Worm (Caenorhabditis elegans): ENCODE data around the gene nhr-254.

nhr-254 gene

ce11 chrV:417656-418353 is 25.4 kb downstream of the nhr-254 start, which contains the start of gene irg-8:
irg-8 (minus strand) TSS chrV:417706.
- TF ChIP-seq klf-2 (GFP tag; conservative IDR thresholded peaks at IDR 0.05) (no peak), cog-1 (tag; optimal IDR thresholded peaks at IDR 0.05) (no peak), med-1 (GFP tag; optimal IDR thresholded peaks at IDR 0.05; ENCODE audit: insufficient read depth) (no peak), ref-1 (GFP tag; conservative IDR thresholded peaks at IDR 0.05) (no peak), tab-1 (GFP tag; IDR thresholded peaks at IDR 0.05) (no peak), flt-1 (GFP tag; IDR thresholded peaks at IDR 0.05) (no peak)

ce11 chrV:418432-418831 is 26.0 kb downstream of the nhr-254 start, which contains the start of gene Y39D8A.1:
Y39D8A.1 (plus strand) TSS chrV:418732.
- no peak for TF ChIP-seq med-1 (GFP tag; optimal IDR thresholded peaks at IDR 0.05; ENCODE audit: insufficient read depth)
- no peak for TF ChIP-seq ztf-29 (GFP tag; IDR thresholded peaks at IDR 0.05)
- TF ChIP-seq ref-1 (GFP tag; conservative IDR thresholded peaks at IDR 0.05), result no peak
- no peak for TF ChIP-seq flt-1 (GFP tag; IDR thresholded peaks at IDR 0.05)
- no peak for TF ChIP-seq ztf-23 (GFP tag; IDR thresholded peaks at IDR 0.05)
- no peak for TF ChIP-seq T22C8.4 (GFP tag; IDR thresholded peaks at IDR 0.05)
- TF ChIP-seq klf-2 (GFP tag; conservative IDR thresholded peaks at IDR 0.05), result no peak
- no peak for TF ChIP-seq cog-1 (tag; optimal IDR thresholded peaks at IDR 0.05)
- no peak for TF ChIP-seq tab-1 (GFP tag; IDR thresholded peaks at IDR 0.05)

ce11 chrV:422133-422532 is 29.7 kb downstream of the nhr-254 start, which contains the start of gene dod-20:
dod-20 (plus strand) TSS chrV:422433.
- no peak for TF ChIP-seq klf-2 (GFP tag; conservative IDR thresholded peaks at IDR 0.05)
- no peak for TF ChIP-seq flt-1 (GFP tag; IDR thresholded peaks at IDR 0.05)
- no peak for TF ChIP-seq ref-1 (GFP tag; conservative IDR thresholded peaks at IDR 0.05)
- TF ChIP-seq ztf-29 (GFP tag; IDR thresholded peaks at IDR 0.05), result no peak
- no peak for TF ChIP-seq cog-1 (tag; optimal IDR thresholded peaks at IDR 0.05)
- no peak for TF ChIP-seq ztf-23 (GFP tag; IDR thresholded peaks at IDR 0.05)
- no peak for TF ChIP-seq tab-1 (GFP tag; IDR thresholded peaks at IDR 0.05)
- no peak for TF ChIP-seq med-1 (GFP tag; optimal IDR thresholded peaks at IDR 0.05; ENCODE audit: insufficient read depth)
- no peak for TF ChIP-seq T22C8.4 (GFP tag; IDR thresholded peaks at IDR 0.05)

- no peak for TF ChIP-seq flt-1 (GFP tag; IDR thresholded peaks at IDR 0.05)
- TF ChIP-seq cog-1 (tag; optimal IDR thresholded peaks at IDR 0.05), result no peak
- TF ChIP-seq klf-2 (GFP tag; conservative IDR thresholded peaks at IDR 0.05), result no peak
- no peak for TF ChIP-seq ref-1 (GFP tag; conservative IDR thresholded peaks at IDR 0.05)
- no peak for TF ChIP-seq T22C8.4 (GFP tag; IDR thresholded peaks at IDR 0.05)
- no peak for TF ChIP-seq med-1 (GFP tag; optimal IDR thresholded peaks at IDR 0.05; ENCODE audit: insufficient read depth)
- TF ChIP-seq ztf-29 (GFP tag; IDR thresholded peaks at IDR 0.05), result no peak
- no peak for TF ChIP-seq ztf-23 (GFP tag; IDR thresholded peaks at IDR 0.05)
- TF ChIP-seq tab-1 (GFP tag; IDR thresholded peaks at IDR 0.05), result no peak
Observed at ce11 chrV:424140-424539, 31.7 kb downstream of the nhr-254 start, which contains the start of gene B0554.5. B0554.5 (plus strand) TSS chrV:424440.

ce11 chrV:428844-429243 is 36.4 kb downstream of the nhr-254 start, which contains the start of gene B0554.4:
B0554.4 (plus strand) TSS chrV:429144.
- TF ChIP-seq ref-1 (GFP tag; conservative IDR thresholded peaks at IDR 0.05), result no peak
- TF ChIP-seq T22C8.4 (GFP tag; IDR thresholded peaks at IDR 0.05), result no peak
- TF ChIP-seq cog-1 (tag; optimal IDR thresholded peaks at IDR 0.05), result no peak
- TF ChIP-seq ztf-29 (GFP tag; IDR thresholded peaks at IDR 0.05), result no peak
- TF ChIP-seq tab-1 (GFP tag; IDR thresholded peaks at IDR 0.05), result no peak
- TF ChIP-seq klf-2 (GFP tag; conservative IDR thresholded peaks at IDR 0.05), result no peak
- no peak for TF ChIP-seq med-1 (GFP tag; optimal IDR thresholded peaks at IDR 0.05; ENCODE audit: insufficient read depth)
- TF ChIP-seq flt-1 (GFP tag; IDR thresholded peaks at IDR 0.05), result no peak
- no peak for TF ChIP-seq ztf-23 (GFP tag; IDR thresholded peaks at IDR 0.05)

- TF ChIP-seq T22C8.4 (GFP tag; IDR thresholded peaks at IDR 0.05), result no peak
- no peak for TF ChIP-seq ztf-23 (GFP tag; IDR thresholded peaks at IDR 0.05)
- no peak for TF ChIP-seq tab-1 (GFP tag; IDR thresholded peaks at IDR 0.05)
- TF ChIP-seq cog-1 (tag; optimal IDR thresholded peaks at IDR 0.05), result no peak
- TF ChIP-seq ref-1 (GFP tag; conservative IDR thresholded peaks at IDR 0.05), result no peak
- no peak for TF ChIP-seq ztf-29 (GFP tag; IDR thresholded peaks at IDR 0.05)
- no peak for TF ChIP-seq klf-2 (GFP tag; conservative IDR thresholded peaks at IDR 0.05)
- TF ChIP-seq flt-1 (GFP tag; IDR thresholded peaks at IDR 0.05), result no peak
- TF ChIP-seq med-1 (GFP tag; optimal IDR thresholded peaks at IDR 0.05; ENCODE audit: insufficient read depth), result no peak
Observed at ce11 chrV:432991-433390, 40.6 kb downstream of the nhr-254 start.

ce11 chrV:433898-434297 is 41.5 kb downstream of the nhr-254 start, which contains the start of gene B0554.2:
B0554.2 (plus strand) TSS chrV:434198.
- TF ChIP-seq klf-2 (GFP tag; conservative IDR thresholded peaks at IDR 0.05) (no peak), med-1 (GFP tag; optimal IDR thresholded peaks at IDR 0.05; ENCODE audit: insufficient read depth) (no peak), ztf-29 (GFP tag; IDR thresholded peaks at IDR 0.05) (no peak), T22C8.4 (GFP tag; IDR thresholded peaks at IDR 0.05) (no peak), ref-1 (GFP tag; conservative IDR thresholded peaks at IDR 0.05) (no peak), cog-1 (tag; optimal IDR thresholded peaks at IDR 0.05) (no peak), ztf-23 (GFP tag; IDR thresholded peaks at IDR 0.05) (no peak), tab-1 (GFP tag; IDR thresholded peaks at IDR 0.05) (no peak), flt-1 (GFP tag; IDR thresholded peaks at IDR 0.05) (no peak)

- TF ChIP-seq klf-2 (GFP tag; conservative IDR thresholded peaks at IDR 0.05) (no peak), ztf-23 (GFP tag; IDR thresholded peaks at IDR 0.05) (no peak), tab-1 (GFP tag; IDR thresholded peaks at IDR 0.05) (no peak), med-1 (GFP tag; optimal IDR thresholded peaks at IDR 0.05; ENCODE audit: insufficient read depth) (no peak), T22C8.4 (GFP tag; IDR thresholded peaks at IDR 0.05) (no peak), cog-1 (tag; optimal IDR thresholded peaks at IDR 0.05) (no peak), ztf-29 (GFP tag; IDR thresholded peaks at IDR 0.05) (no peak), flt-1 (GFP tag; IDR thresholded peaks at IDR 0.05) (no peak), ref-1 (GFP tag; conservative IDR thresholded peaks at IDR 0.05) (no peak)
Observed at ce11 chrV:438094-438493, 45.7 kb downstream of the nhr-254 start, which contains the start of gene B0554.1. B0554.1 (plus strand) TSS chrV:438394.

- TF ChIP-seq ref-1 (GFP tag; conservative IDR thresholded peaks at IDR 0.05), result no peak
Observed at ce11 chrV:439183-439749, 46.8 kb downstream of the nhr-254 start.
